Fruit fly (Drosophila melanogaster) Kc167 (cell line): Measurements from ENCODE around the gene Naa30B.

Experiments
- Myc ChIP-seq: fragments of >200 bp; optimal IDR thresholded peaks from 2 replicates; lab custom pipeline; 2017; ENCODE audit warnings: missing external identifiers
- Sin3A ChIP-seq: fragments of >200 bp; optimal IDR thresholded peaks from 2 replicates; lab custom pipeline; 2018; ENCODE audit warnings: missing external identifiers
- h ChIP-seq: fragments of >200 bp; optimal IDR thresholded peaks from 3 replicates; lab custom pipeline; 2018; ENCODE audit warnings: missing external identifiers
- insv ChIP-seq: fragments of >200 bp; optimal IDR thresholded peaks from 3 replicates; lab custom pipeline; 2018; ENCODE audit warnings: missing external identifiers
- psq ChIP-seq: fragments of >200 bp; optimal IDR thresholded peaks from 2 replicates; lab custom pipeline; 2017; ENCODE audit warnings: missing external identifiers
- ttk ChIP-seq: sonication (Bioruptor generic); optimal IDR thresholded peaks from 2 replicates; lab custom pipeline; 2017; ENCODE audit warnings: missing external identifiers

dm6 chr3L:1471037-1471436 is 823 bp downstream of the Naa30B start:
- no peak for TF ChIP-seq h (lab: Kevin White, UChicago)
- TF ChIP-seq psq (lab: Kevin White, UChicago): no peak
- TF ChIP-seq insv (lab: Kevin White, UChicago): no peak
- TF ChIP-seq Myc (lab: Kevin White, UChicago): no peak
- TF ChIP-seq Sin3A (lab: Kevin White, UChicago): no peak
- TF ChIP-seq ttk (lab: Kevin White, UChicago): no peak
